Worm (Caenorhabditis elegans) whole organism, L2 larva: ENCODE measurements around the gene H06A10.1.

Experiments
- C34F6.9 ChIP-seq: fragments of 150-350 bp; optimal IDR thresholded peaks from 2 replicates; lab custom pipeline; 2014; ENCODE audit warnings: missing biosample characterization, missing genetic modification characterization
- F13H6.1 ChIP-seq: sonication (generic microtip); optimal IDR thresholded peaks from 2 replicates; lab custom pipeline; 2016; ENCODE audit warnings: missing genetic modification characterization, missing compliant biosample characterization
- R02D3.7 ChIP-seq: fragments of 150-350 bp; optimal IDR thresholded peaks from 2 replicates; lab custom pipeline; 2014; ENCODE audit warnings: missing biosample characterization, missing genetic modification characterization
- Y55F3AM.14 ChIP-seq: fragments of 200-800 bp; sonication (Bioruptor generic); optimal IDR thresholded peaks from 2 replicates; lab custom pipeline; 2018; ENCODE audit warnings: mild to moderate bottlenecking, missing genetic modification characterization, missing compliant biosample characterization
- ZK546.5 ChIP-seq: sonication (generic microtip); optimal IDR thresholded peaks from 2 replicates; lab custom pipeline; 2017; ENCODE audit warnings: missing biosample characterization, missing genetic modification characterization
- alr-1 ChIP-seq: fragments of 150-350 bp; optimal IDR thresholded peaks from 2 replicates; lab custom pipeline; 2014; ENCODE audit warnings: missing biosample characterization, missing genetic modification characterization
- aly-2 ChIP-seq: fragments of 150-350 bp; optimal IDR thresholded peaks from 2 replicates; lab custom pipeline; 2014; ENCODE audit warnings: missing biosample characterization, missing genetic modification characterization
- ama-1 ChIP-seq: fragments of 150-350 bp; optimal IDR thresholded peaks from 2 replicates; lab custom pipeline; 2018; ENCODE audit warnings: inconsistent platforms
- blmp-1 ChIP-seq: sonication (generic microtip); optimal IDR thresholded peaks from 2 replicates; lab custom pipeline; 2017; ENCODE audit warnings: missing genetic modification characterization, mild to moderate bottlenecking, missing compliant biosample characterization, antibody characterized with exemption, moderate library complexity; ENCODE audit not compliant: insufficient read depth
- ceh-16 ChIP-seq: fragments of 150-350 bp; optimal IDR thresholded peaks from 2 replicates; lab custom pipeline; 2014; ENCODE audit warnings: missing biosample characterization, missing genetic modification characterization
- ceh-82 ChIP-seq: fragments of 150-350 bp; optimal IDR thresholded peaks from 2 replicates; lab custom pipeline; 2014; ENCODE audit warnings: missing biosample characterization, missing genetic modification characterization
- crh-2 ChIP-seq: sonication (generic microtip); optimal IDR thresholded peaks from 2 replicates; lab custom pipeline; 2017; ENCODE audit warnings: missing biosample characterization, missing genetic modification characterization
- dmd-4 ChIP-seq: sonication (generic microtip); optimal IDR thresholded peaks from 2 replicates; lab custom pipeline; 2017; ENCODE audit warnings: missing biosample characterization, missing genetic modification characterization
- egl-27 ChIP-seq: sonication (generic microtip); optimal IDR thresholded peaks from 3 replicates; lab custom pipeline; 2017; ENCODE audit warnings: missing biosample characterization, missing genetic modification reagents, missing genetic modification characterization
- elt-1 ChIP-seq: fragments of 150-350 bp; optimal IDR thresholded peaks from 2 replicates; lab custom pipeline; 2014; ENCODE audit warnings: missing biosample characterization, missing genetic modification characterization
- elt-3 ChIP-seq: sonication (generic microtip); optimal IDR thresholded peaks from 2 replicates; lab custom pipeline; 2017; ENCODE audit warnings: missing biosample characterization, missing genetic modification characterization
- fos-1 ChIP-seq: fragments of 150-350 bp; optimal IDR thresholded peaks from 2 replicates; lab custom pipeline; 2014; ENCODE audit warnings: missing biosample characterization, missing genetic modification characterization
- gmeb-1 ChIP-seq: fragments of 150-350 bp; optimal IDR thresholded peaks from 2 replicates; lab custom pipeline; 2014; ENCODE audit warnings: missing biosample characterization, missing genetic modification characterization
- lin-11 ChIP-seq: fragments of 150-350 bp; sonication (generic microtip); optimal IDR thresholded peaks from 2 replicates; lab custom pipeline; 2014; ENCODE audit warnings: missing biosample characterization, missing genetic modification characterization, inconsistent platforms, mixed read lengths
- lin-13 ChIP-seq: fragments of 150-350 bp; optimal IDR thresholded peaks from 2 replicates; lab custom pipeline; 2014; ENCODE audit warnings: missing biosample characterization, missing genetic modification reagents, missing genetic modification characterization
- lin-39 ChIP-seq: fragments of 150-350 bp; optimal IDR thresholded peaks from 2 replicates; lab custom pipeline; 2014; ENCODE audit warnings: missing biosample characterization, missing genetic modification reagents, missing genetic modification characterization
- lsy-2 ChIP-seq, 2 experiments: fragments of 150-350 bp in 1 of 2; sonication (generic microtip) in 1 of 2; optimal IDR thresholded peaks; 2 replicates each; lab custom pipeline; 2014 to 2017; ENCODE audit warnings: missing biosample characterization in 2 of 2, missing genetic modification characterization in 2 of 2
- mab-5 ChIP-seq: fragments of 150-350 bp; optimal IDR thresholded peaks from 2 replicates; lab custom pipeline; 2014; ENCODE audit warnings: missing biosample characterization, missing genetic modification characterization
- mbf-1 ChIP-seq: sonication (generic microtip); optimal IDR thresholded peaks from 2 replicates; lab custom pipeline; 2017; ENCODE audit warnings: missing biosample characterization, missing genetic modification characterization
- mdl-1 ChIP-seq, 2 experiments: fragments of 150-350 bp in 1 of 2; sonication (generic microtip) in 1 of 2; optimal IDR thresholded peaks; 2 replicates each; lab custom pipeline; 2017; ENCODE audit warnings: missing biosample characterization in 2 of 2, missing genetic modification characterization in 2 of 2
- nhr-10 ChIP-seq: sonication (generic microtip); optimal IDR thresholded peaks from 2 replicates; lab custom pipeline; 2017; ENCODE audit warnings: missing biosample characterization, missing genetic modification characterization
- nhr-11 ChIP-seq: fragments of 150-350 bp; optimal IDR thresholded peaks from 2 replicates; lab custom pipeline; 2014; ENCODE audit warnings: missing biosample characterization, missing genetic modification characterization
- nhr-12 ChIP-seq: fragments of 150-350 bp; optimal IDR thresholded peaks from 2 replicates; lab custom pipeline; 2014; ENCODE audit warnings: missing biosample characterization, missing genetic modification characterization
- nhr-129 ChIP-seq: fragments of 150-350 bp; optimal IDR thresholded peaks from 2 replicates; lab custom pipeline; 2014; ENCODE audit warnings: missing biosample characterization, missing genetic modification characterization
- nhr-21 ChIP-seq: fragments of 150-350 bp; optimal IDR thresholded peaks from 2 replicates; lab custom pipeline; 2014; ENCODE audit warnings: missing biosample characterization, missing genetic modification characterization
- nhr-23 ChIP-seq: fragments of 150-350 bp; optimal IDR thresholded peaks from 2 replicates; lab custom pipeline; 2014; ENCODE audit warnings: missing biosample characterization, missing genetic modification reagents, missing genetic modification characterization
- nhr-237 ChIP-seq: fragments of 150-350 bp; optimal IDR thresholded peaks from 2 replicates; lab custom pipeline; 2014; ENCODE audit warnings: missing biosample characterization, missing genetic modification characterization
- nhr-25 ChIP-seq: fragments of 150-350 bp; sonication (generic microtip); optimal IDR thresholded peaks from 3 replicates; lab custom pipeline; 2014; ENCODE audit warnings: missing biosample characterization, missing genetic modification characterization
- nhr-6 ChIP-seq: fragments of 150-350 bp; optimal IDR thresholded peaks from 2 replicates; lab custom pipeline; 2014; ENCODE audit warnings: missing biosample characterization, missing genetic modification characterization
- nhr-77 ChIP-seq: fragments of 150-350 bp; optimal IDR thresholded peaks from 2 replicates; lab custom pipeline; 2014; ENCODE audit warnings: missing biosample characterization, missing genetic modification characterization
- peb-1 ChIP-seq: fragments of 150-350 bp; optimal IDR thresholded peaks from 2 replicates; lab custom pipeline; 2014; ENCODE audit warnings: missing biosample characterization, missing genetic modification characterization
- sem-4 ChIP-seq: fragments of 150-350 bp; optimal IDR thresholded peaks from 2 replicates; lab custom pipeline; 2014; ENCODE audit warnings: missing biosample characterization, missing genetic modification reagents, missing genetic modification characterization
- skn-1 ChIP-seq: sonication (generic microtip); optimal IDR thresholded peaks from 2 replicates; lab custom pipeline; 2017; ENCODE audit warnings: missing biosample characterization, missing genetic modification characterization
- sma-3 ChIP-seq: sonication (generic microtip); optimal IDR thresholded peaks from 2 replicates; lab custom pipeline; 2016; ENCODE audit warnings: missing genetic modification reagents, missing genetic modification characterization, missing compliant biosample characterization
- sma-9 ChIP-seq, 2 experiments: fragments of 150-350 bp in 1 of 2; sonication (generic microtip) in 1 of 2; optimal IDR thresholded peaks; 2 replicates each; lab custom pipeline; 2014 to 2016; ENCODE audit warnings: missing genetic modification characterization in 2 of 2, mild to moderate bottlenecking in 1 of 2, missing biosample characterization in 1 of 2, missing compliant biosample characterization in 1 of 2, missing genetic modification reagents in 1 of 2, moderate library complexity in 1 of 2
- snpc-4 ChIP-seq: fragments of 150-350 bp; optimal IDR thresholded peaks from 2 replicates; lab custom pipeline; 2014; ENCODE audit warnings: missing biosample characterization, missing genetic modification characterization
- unc-39 ChIP-seq: fragments of 150-350 bp; optimal IDR thresholded peaks from 2 replicates; lab custom pipeline; 2014; ENCODE audit warnings: missing biosample characterization, missing genetic modification characterization
- unc-55 ChIP-seq: fragments of 150-350 bp; sonication (generic microtip); optimal IDR thresholded peaks from 3 replicates; lab custom pipeline; 2014; ENCODE audit warnings: missing biosample characterization, missing genetic modification reagents, missing genetic modification characterization
- unc-62 ChIP-seq: fragments of 150-350 bp; optimal IDR thresholded peaks from 2 replicates; lab custom pipeline; 2014; ENCODE audit warnings: missing biosample characterization, missing genetic modification reagents, missing genetic modification characterization
- zag-1 ChIP-seq: fragments of 150-350 bp; optimal IDR thresholded peaks from 2 replicates; lab custom pipeline; 2014; ENCODE audit warnings: missing biosample characterization, missing genetic modification characterization
- ztf-1 ChIP-seq: fragments of 200-800 bp; sonication (Bioruptor generic); conservative IDR thresholded peaks from 2 replicates; pipeline ENCODE4 v1.3.6; 2022; ENCODE audit warnings: missing genetic modification characterization, missing compliant biosample characterization
- ztf-11 ChIP-seq: sonication (generic microtip); optimal IDR thresholded peaks from 2 replicates; lab custom pipeline; 2017; ENCODE audit warnings: missing biosample characterization, missing genetic modification characterization
- ztf-4 ChIP-seq: fragments of 150-350 bp; optimal IDR thresholded peaks from 2 replicates; lab custom pipeline; 2014; ENCODE audit warnings: missing biosample characterization, missing genetic modification characterization

H06A10.1 gene

DNA sequence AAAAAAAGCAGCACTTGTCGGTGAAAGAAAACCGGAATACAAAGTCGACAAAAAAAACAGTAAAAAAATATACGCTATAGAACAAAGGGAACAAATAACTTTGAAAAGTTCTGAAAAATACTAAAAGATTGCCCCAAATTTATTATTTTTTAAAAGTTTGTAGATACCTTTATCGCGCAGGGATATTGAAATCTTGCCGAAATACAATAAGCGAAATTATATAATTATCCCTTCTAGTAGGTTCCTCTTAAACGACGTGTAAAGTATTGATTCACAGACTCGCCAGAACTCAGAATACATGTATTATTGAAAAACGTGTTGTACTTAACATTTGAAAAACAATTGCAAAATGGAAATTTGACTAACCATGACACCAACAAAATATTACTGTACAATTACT, 7.1 kb downstream of the H06A10.1 start (continued):
- TF ChIP-seq elt-3 (tag; lab: Kevin White, UChicago): no peak
- peak; percentile 20 for TF ChIP-seq ztf-11 (tag; lab: Kevin White, UChicago)
- no peak for TF ChIP-seq Y55F3AM.14 (GFP tag; lab: Kevin White, UChicago)
- TF ChIP-seq ZK546.5: peak; percentile 40
- peak; percentile 94 for TF ChIP-seq sem-4 (tag; lab: Kevin White, UChicago)
- TF ChIP-seq mab-5: peak; percentile 86
- TF ChIP-seq nhr-237 (tag; lab: Kevin White, UChicago): peak; percentile 88
- no peak for TF ChIP-seq unc-39 (tag; lab: Kevin White, UChicago)
- TF ChIP-seq nhr-23 (tag; lab: Kevin White, UChicago): no peak
- peak; percentile 80 for TF ChIP-seq ztf-4
- TF ChIP-seq peb-1 (tag; lab: Kevin White, UChicago): no peak
- TF ChIP-seq nhr-10 (tag; lab: Kevin White, UChicago): peak; percentile 90

- TF ChIP-seq C34F6.9 (tag; lab: Kevin White, UChicago) (peak; percentile 81), ZK546.5 (no peak), nhr-6 (tag; lab: Kevin White, UChicago) (no peak), unc-55 (GFP tag; lab: Kevin White, UChicago) (peak; percentile 94), lin-11 (tag; lab: Kevin White, UChicago) (no peak), sma-3 (GFP tag; lab: Kevin White, UChicago) (no peak), nhr-10 (tag; lab: Kevin White, UChicago) (no peak), mbf-1 (tag; lab: Kevin White, UChicago) (no peak), egl-27 (no peak), gmeb-1 (no peak), nhr-12 (no peak), nhr-25 (tag; lab: Kevin White, UChicago) (peak; percentile 23), nhr-237 (tag; lab: Kevin White, UChicago) (no peak), ztf-1 (GFP tag; lab: Robert Waterston, UW) (no peak), lin-39 (tag; lab: Kevin White, UChicago) (no peak), Y55F3AM.14 (GFP tag; lab: Kevin White, UChicago) (no peak), unc-62 (GFP tag; lab: Kevin White, UChicago) (no peak), blmp-1 (no peak), elt-3 (tag; lab: Kevin White, UChicago) (no peak), snpc-4 (tag; lab: Kevin White, UChicago) (no peak), ceh-16 (peak; percentile 29), unc-39 (tag; lab: Kevin White, UChicago) (no peak), nhr-21 (tag; lab: Kevin White, UChicago) (no peak), lin-13 (GFP tag; lab: Kevin White, UChicago) (peak; percentile 12), fos-1 (tag; lab: Kevin White, UChicago) (peak; percentile 20), F13H6.1 (tag; lab: Kevin White, UChicago) (peak; percentile 15), sma-9 (GFP tag; optimal IDR thresholded peaks at IDR 0.05; lab: Kevin White, UChicago) (no peak), sma-9 (tag; optimal IDR thresholded peaks at IDR 0.05; lab: Kevin White, UChicago) (no peak), nhr-11 (tag; lab: Kevin White, UChicago) (no peak), lsy-2 (tag; optimal IDR thresholded peaks at IDR 0.05; lab: Kevin White, UChicago) (peak in 1 of 2 experiments; percentile 52), dmd-4 (tag; lab: Kevin White, UChicago) (no peak), mdl-1 (tag; optimal IDR thresholded peaks at IDR 0.05; lab: Kevin White, UChicago) (no peak), nhr-23 (tag; lab: Kevin White, UChicago) (no peak), ztf-11 (tag; lab: Kevin White, UChicago) (no peak), elt-1 (no peak), ztf-4 (no peak), crh-2 (tag; lab: Kevin White, UChicago) (peak; percentile 56), mab-5 (no peak), R02D3.7 (tag; lab: Kevin White, UChicago) (no peak), aly-2 (tag; lab: Kevin White, UChicago) (no peak), sem-4 (tag; lab: Kevin White, UChicago) (peak; percentile 52), nhr-77 (tag; lab: Kevin White, UChicago) (no peak), nhr-129 (tag; lab: Kevin White, UChicago) (peak; percentile 77), peb-1 (tag; lab: Kevin White, UChicago) (no peak), ama-1 (lab: Kevin White, UChicago) (no peak), ceh-82 (no peak), alr-1 (tag; lab: Kevin White, UChicago) (no peak), skn-1 (no peak), zag-1 (peak; percentile 1)
- TF ChIP-seq, all 48 proteins: peak for 12
Observed at ce11 chrX:13518861-13519713, 11.8 kb downstream of the H06A10.1 start, which contains the start of the genes cdk-4 and F18H3.1. TSS of gene cdk-4 (minus strand) at chrX:13518911. TSS of gene F18H3.1 (plus strand) at chrX:13519663.
